Worm (Caenorhabditis elegans): Measurements from ENCODE around the gene Y73B6BL.31.
A peak's percentile ranks its signal among the peaks of the same experiment; 100 is the strongest.

Gene Y73B6BL.31

ce11 chrIV:6443018-6443417, 1.3 kb downstream of the Y73B6BL.31 start:
- TF ChIP-seq med-1 (GFP tag; optimal IDR thresholded peaks at IDR 0.05; ENCODE audit: insufficient read depth) (no peak), klf-2 (GFP tag; conservative IDR thresholded peaks at IDR 0.05) (no peak), ref-1 (GFP tag; conservative IDR thresholded peaks at IDR 0.05) (no peak), flt-1 (GFP tag; IDR thresholded peaks at IDR 0.05) (no peak), cog-1 (tag; optimal IDR thresholded peaks at IDR 0.05) (no peak), T22C8.4 (GFP tag; IDR thresholded peaks at IDR 0.05) (no peak)

- TF ChIP-seq tab-1 (GFP tag; IDR thresholded peaks at IDR 0.05) (no peak), klf-2 (GFP tag; conservative IDR thresholded peaks at IDR 0.05) (no peak), ztf-29 (GFP tag; IDR thresholded peaks at IDR 0.05) (no peak), T22C8.4 (GFP tag; IDR thresholded peaks at IDR 0.05) (no peak), flt-1 (GFP tag; IDR thresholded peaks at IDR 0.05) (no peak), med-1 (GFP tag; optimal IDR thresholded peaks at IDR 0.05; ENCODE audit: insufficient read depth) (no peak), cog-1 (tag; optimal IDR thresholded peaks at IDR 0.05) (no peak), ztf-23 (GFP tag; IDR thresholded peaks at IDR 0.05) (no peak), ref-1 (GFP tag; conservative IDR thresholded peaks at IDR 0.05) (no peak)
These were observed 15.8 kb downstream of the Y73B6BL.31 start, which contains the start of gene lgc-10 for ce11 chrIV:6457472-6457871. lgc-10 (minus strand) TSS chrIV:6457572.

ce11 chrIV:6460596-6460995, 18.9 kb downstream of the Y73B6BL.31 start:
- no peak for TF ChIP-seq T22C8.4 (GFP tag; IDR thresholded peaks at IDR 0.05)
- no peak for TF ChIP-seq ztf-23 (GFP tag; IDR thresholded peaks at IDR 0.05)
- TF ChIP-seq ztf-29 (GFP tag; IDR thresholded peaks at IDR 0.05), result no peak
- TF ChIP-seq ref-1 (GFP tag; conservative IDR thresholded peaks at IDR 0.05), result no peak
- no peak for TF ChIP-seq flt-1 (GFP tag; IDR thresholded peaks at IDR 0.05)
- TF ChIP-seq tab-1 (GFP tag; IDR thresholded peaks at IDR 0.05), result no peak

ce11 chrIV:6464005-6464404, 22.3 kb downstream of the Y73B6BL.31 start, which contains the start of gene acr-25:
acr-25 (plus strand) TSS chrIV:6464305.
- no peak for TF ChIP-seq ztf-23 (GFP tag; IDR thresholded peaks at IDR 0.05)
- TF ChIP-seq med-1 (GFP tag; optimal IDR thresholded peaks at IDR 0.05; ENCODE audit: insufficient read depth), result no peak
- no peak for TF ChIP-seq cog-1 (tag; optimal IDR thresholded peaks at IDR 0.05)

- TF ChIP-seq klf-2 (GFP tag; conservative IDR thresholded peaks at IDR 0.05) (no peak), ref-1 (GFP tag; conservative IDR thresholded peaks at IDR 0.05) (no peak)
These were observed 29.5 kb downstream of the Y73B6BL.31 start, which contains the start of gene tmed-13 for ce11 chrIV:6471216-6471615. tmed-13 (minus strand) TSS chrIV:6471384.

ce11 chrIV:6473140-6473539, 31.4 kb downstream of the Y73B6BL.31 start, which contains the start of gene Y73B6BL.27:
Y73B6BL.27 (minus strand) TSS chrIV:6473240.
- TF ChIP-seq flt-1 (GFP tag; IDR thresholded peaks at IDR 0.05) (no peak), med-1 (GFP tag; optimal IDR thresholded peaks at IDR 0.05; ENCODE audit: insufficient read depth) (no peak), tab-1 (GFP tag; IDR thresholded peaks at IDR 0.05) (no peak), T22C8.4 (GFP tag; IDR thresholded peaks at IDR 0.05) (no peak)

- TF ChIP-seq ref-1 (GFP tag; conservative IDR thresholded peaks at IDR 0.05) (no peak), flt-1 (GFP tag; IDR thresholded peaks at IDR 0.05) (0 out of 2 replicates have a peak, but pooled peaks have one; percentile 22), T22C8.4 (GFP tag; IDR thresholded peaks at IDR 0.05) (no peak), cog-1 (tag; optimal IDR thresholded peaks at IDR 0.05) (peak; percentile 66)
These were observed 33.0 kb downstream of the Y73B6BL.31 start for ce11 chrIV:6474751-6475150.

ce11 chrIV:6480221-6480620, 38.5 kb downstream of the Y73B6BL.31 start, which contains the start of gene tyr-6:
tyr-6 (plus strand) TSS chrIV:6480521.
- no peak for TF ChIP-seq med-1 (GFP tag; optimal IDR thresholded peaks at IDR 0.05; ENCODE audit: insufficient read depth)
- no peak for TF ChIP-seq klf-2 (GFP tag; conservative IDR thresholded peaks at IDR 0.05)
- TF ChIP-seq cog-1 (tag; optimal IDR thresholded peaks at IDR 0.05), result no peak
- no peak for TF ChIP-seq ztf-23 (GFP tag; IDR thresholded peaks at IDR 0.05)
- TF ChIP-seq T22C8.4 (GFP tag; IDR thresholded peaks at IDR 0.05), result no peak

- no peak for TF ChIP-seq ztf-29 (GFP tag; IDR thresholded peaks at IDR 0.05)
- TF ChIP-seq T22C8.4 (GFP tag; IDR thresholded peaks at IDR 0.05), result 0 out of 2 replicates have a peak, but pooled peaks have one; percentile 23
- TF ChIP-seq tab-1 (GFP tag; IDR thresholded peaks at IDR 0.05), result peak; percentile 74; the same call in 1 of the 2 replicates
- 0 out of 2 replicates have a peak, but pooled peaks have one; percentile 43 for TF ChIP-seq ref-1 (GFP tag; conservative IDR thresholded peaks at IDR 0.05)
- no peak for TF ChIP-seq cog-1 (tag; optimal IDR thresholded peaks at IDR 0.05)
- TF ChIP-seq ztf-23 (GFP tag; IDR thresholded peaks at IDR 0.05), result 0 out of 2 replicates have a peak, but pooled peaks have one; percentile 51
These were observed 39.3 kb downstream of the Y73B6BL.31 start for ce11 chrIV:6480978-6481377.

ce11 chrIV:6487047-6487446, 45.3 kb downstream of the Y73B6BL.31 start, which contains the start of gene Y73B6BL.37:
Y73B6BL.37 (plus strand) TSS chrIV:6487347.
- TF ChIP-seq T22C8.4 (GFP tag; IDR thresholded peaks at IDR 0.05) (no peak), ztf-29 (GFP tag; IDR thresholded peaks at IDR 0.05) (no peak), flt-1 (GFP tag; IDR thresholded peaks at IDR 0.05) (no peak), klf-2 (GFP tag; conservative IDR thresholded peaks at IDR 0.05) (no peak), med-1 (GFP tag; optimal IDR thresholded peaks at IDR 0.05; ENCODE audit: insufficient read depth) (no peak), ref-1 (GFP tag; conservative IDR thresholded peaks at IDR 0.05) (no peak), ztf-23 (GFP tag; IDR thresholded peaks at IDR 0.05) (no peak), cog-1 (tag; optimal IDR thresholded peaks at IDR 0.05) (no peak), tab-1 (GFP tag; IDR thresholded peaks at IDR 0.05) (no peak)

ce11 chrIV:6491915-6492314, 50.2 kb downstream of the Y73B6BL.31 start:
- TF ChIP-seq T22C8.4 (GFP tag; IDR thresholded peaks at IDR 0.05) (no peak), ztf-29 (GFP tag; IDR thresholded peaks at IDR 0.05) (no peak), ztf-23 (GFP tag; IDR thresholded peaks at IDR 0.05) (no peak), klf-2 (GFP tag; conservative IDR thresholded peaks at IDR 0.05) (no peak), ref-1 (GFP tag; conservative IDR thresholded peaks at IDR 0.05) (no peak), med-1 (GFP tag; optimal IDR thresholded peaks at IDR 0.05; ENCODE audit: insufficient read depth) (no peak), flt-1 (GFP tag; IDR thresholded peaks at IDR 0.05) (no peak), tab-1 (GFP tag; IDR thresholded peaks at IDR 0.05) (no peak), cog-1 (tag; optimal IDR thresholded peaks at IDR 0.05) (no peak)
